Fruit fly (Drosophila melanogaster): Measurements from ENCODE around the gene MTA1-like.

The MTA1-like gene

DNA sequence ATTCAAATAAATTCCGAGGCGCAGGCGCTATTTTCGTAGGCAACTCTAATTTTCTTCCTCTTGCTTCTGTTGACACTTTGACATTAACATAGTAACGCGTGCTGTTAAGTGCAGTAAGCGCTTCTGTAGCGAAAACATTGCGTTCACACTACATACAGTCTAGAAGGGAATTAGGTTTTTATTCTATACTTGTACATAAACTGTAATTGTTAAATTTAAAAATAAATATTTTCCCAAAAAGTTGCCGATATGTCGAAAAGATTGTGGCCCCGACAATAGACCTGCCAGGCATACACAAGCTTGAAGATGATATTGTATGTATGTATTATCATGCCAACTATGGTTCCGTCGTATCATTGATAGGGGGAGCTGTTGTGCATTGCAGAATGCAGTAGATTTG lies 42.1 kb downstream of the MTA1-like start, which contains the start of gene asl (continued):
- 0 out of 3 replicates have a peak, but pooled peaks have one; percentile 45 for TF ChIP-seq Optix (GFP tag; IDR thresholded peaks at IDR 0.05)
- peak; percentile 55; the same call in 1 of the 3 replicates for TF ChIP-seq ase (GFP tag; IDR thresholded peaks at IDR 0.05)
- TF ChIP-seq lola (GFP tag; optimal IDR thresholded peaks at IDR 0.05) = peak in 2 of 3 experiments; percentile 71 to 98
- TF ChIP-seq CG13424 (tag; optimal IDR thresholded peaks at IDR 0.05) = peak; percentile 79
- peak; percentile 14 for TF ChIP-seq CG3838 (GFP tag; optimal IDR thresholded peaks at IDR 0.05)
- TF ChIP-seq CG10274 (GFP tag; optimal IDR thresholded peaks at IDR 0.05) = no peak
- peak; percentile 57 for TF ChIP-seq Max (GFP tag; optimal IDR thresholded peaks at IDR 0.05)
- peak in 1 of 2 experiments; percentile 88 for TF ChIP-seq Eip74EF (GFP tag; optimal IDR thresholded peaks at IDR 0.05)
- peak; percentile 82 for TF ChIP-seq trem (tag; optimal IDR thresholded peaks at IDR 0.05)
- TF ChIP-seq sob (GFP tag; IDR thresholded peaks at IDR 0.05) = peak; percentile 48; the same call in 1 of the 2 replicates
- TF ChIP-seq CG14441 (GFP tag; IDR thresholded peaks at IDR 0.05) = peak; percentile 58; the same call in 1 of the 2 replicates
- no peak for TF ChIP-seq her (GFP tag; optimal IDR thresholded peaks at IDR 0.05)
- TF ChIP-seq CG33213 (GFP tag; optimal IDR thresholded peaks at IDR 0.05) = peak; percentile 66
- TF ChIP-seq Scr (GFP tag; IDR thresholded peaks at IDR 0.05; ENCODE audit: partially characterized antibody) = 0 out of 2 replicates have a peak, but pooled peaks have one; percentile 20
- peak; percentile 7 for TF ChIP-seq Dad (GFP tag; optimal IDR thresholded peaks at IDR 0.05)
- peak in 1 of 2 experiments; percentile 41 for TF ChIP-seq crp (GFP tag; optimal IDR thresholded peaks at IDR 0.05)
- no peak for TF ChIP-seq fru (optimal IDR thresholded peaks at IDR 0.05)
- peak; percentile 85 for TF ChIP-seq pzg (GFP tag; optimal IDR thresholded peaks at IDR 0.05)
- TF ChIP-seq Stat92E (GFP tag; optimal IDR thresholded peaks at IDR 0.05) = no peak
- peak; percentile 67 for TF ChIP-seq lmd (GFP tag; IDR thresholded peaks at IDR 0.05)
- peak; percentile 33 for TF ChIP-seq CG7556 (GFP tag; optimal IDR thresholded peaks at IDR 0.05)
- TF ChIP-seq Lhr (GFP tag; optimal IDR thresholded peaks at IDR 0.05) = peak; percentile 59
- peak; percentile 19 for TF ChIP-seq CG6683 (GFP tag; optimal IDR thresholded peaks at IDR 0.05)
- peak; percentile 33 for TF ChIP-seq CrebB (tag; optimal IDR thresholded peaks at IDR 0.05)
- TF ChIP-seq Awh (GFP tag; IDR thresholded peaks at IDR 0.05) = 0 out of 2 replicates have a peak, but pooled peaks have one; percentile 21
- no peak for TF ChIP-seq sim (GFP tag; IDR thresholded peaks at IDR 0.05)
- peak; percentile 76 for TF ChIP-seq chn (GFP tag; optimal IDR thresholded peaks at IDR 0.05)
- TF ChIP-seq yki (optimal IDR thresholded peaks at IDR 0.05) = no peak
- peak; percentile 70 for TF ChIP-seq CG4617 (GFP tag; optimal IDR thresholded peaks at IDR 0.05; ENCODE audit: borderline replicate concordance)
- no peak for TF ChIP-seq CG5180 (GFP tag; optimal IDR thresholded peaks at IDR 0.05)
- no peak for TF ChIP-seq CG11398 (GFP tag; optimal IDR thresholded peaks at IDR 0.05)
- TF ChIP-seq CG4854 (GFP tag; optimal IDR thresholded peaks at IDR 0.05) = peak; percentile 59
- TF ChIP-seq chif (GFP tag; optimal IDR thresholded peaks at IDR 0.05) = peak; percentile 8 to 59
- TF ChIP-seq CG13123 (GFP tag; optimal IDR thresholded peaks at IDR 0.05) = peak; percentile 62
- TF ChIP-seq CG4328 (GFP tag; optimal IDR thresholded peaks at IDR 0.05) = peak; percentile 7
- peak; percentile 64 for TF ChIP-seq Hr3 (GFP tag; optimal IDR thresholded peaks at IDR 0.05)
- TF ChIP-seq lov (optimal IDR thresholded peaks at IDR 0.05) = no peak
- 0 out of 3 replicates have a peak, but pooled peaks have one; percentile 50 for TF ChIP-seq lov (GFP tag; IDR thresholded peaks at IDR 0.05)
- TF ChIP-seq wor (GFP tag; IDR thresholded peaks at IDR 0.05) = no peak
- TF ChIP-seq odd (GFP tag; optimal IDR thresholded peaks at IDR 0.05) = no peak
- peak; percentile 42 for TF ChIP-seq BtbVII (GFP tag; optimal IDR thresholded peaks at IDR 0.05)
- TF ChIP-seq slbo (GFP tag; IDR thresholded peaks at IDR 0.05) = peak; percentile 62
- TF ChIP-seq hkb (optimal IDR thresholded peaks at IDR 0.05) = no peak
- TF ChIP-seq hkb (GFP tag; IDR thresholded peaks at IDR 0.05) = peak; percentile 26; the same call in 1 of the 2 replicates
- TF ChIP-seq Hmx (GFP tag; optimal IDR thresholded peaks at IDR 0.05) = no peak
- peak; percentile 44 for TF ChIP-seq CG10209 (GFP tag; optimal IDR thresholded peaks at IDR 0.05)
- 0 out of 2 replicates have a peak, but pooled peaks have one; percentile 6 for TF ChIP-seq CG4730 (GFP tag; IDR thresholded peaks at IDR 0.05)
- no peak for TF ChIP-seq CG6854 (GFP tag; optimal IDR thresholded peaks at IDR 0.05)
- TF ChIP-seq CG14050 (GFP tag; IDR thresholded peaks at IDR 0.05) = peak; percentile 37; the same call in 1 of the 3 replicates
